Fruit fly (Drosophila melanogaster): ENCODE results near the gene ntc.

Gene ntc

dm6 chr3L:3809943-3810342 is 3.7 kb upstream of the ntc start, which contains the start of gene CG32262 (continued):
- TF ChIP-seq CG1832 (GFP tag; optimal IDR thresholded peaks at IDR 0.05) (no peak), CG11504 (tag; optimal IDR thresholded peaks at IDR 0.05) (no peak), Scr (GFP tag; IDR thresholded peaks at IDR 0.05; ENCODE audit: partially characterized antibody) (peak; percentile 61), hb (GFP tag; IDR thresholded peaks at IDR 0.05; ENCODE audit: partially characterized antibody) (peak; percentile 51; the same call in 1 of the 3 replicates), MTF-1 (GFP tag; optimal IDR thresholded peaks at IDR 0.05; ENCODE audit: borderline replicate concordance) (peak; percentile 80), CG12769 (tag; optimal IDR thresholded peaks at IDR 0.05) (peak; percentile 16), CG5180 (GFP tag; optimal IDR thresholded peaks at IDR 0.05) (peak; percentile 93), CG10431 (GFP tag; optimal IDR thresholded peaks at IDR 0.05) (no peak), CG9437 (GFP tag; optimal IDR thresholded peaks at IDR 0.05) (peak; percentile 99), chn (GFP tag; optimal IDR thresholded peaks at IDR 0.05) (no peak), Rfx (GFP tag; IDR thresholded peaks at IDR 0.05) (peak; percentile 31), Antp (GFP tag; optimal IDR thresholded peaks at IDR 0.05) (no peak), grau (tag; optimal IDR thresholded peaks at IDR 0.05) (peak; percentile 85), Abd-B (GFP tag; optimal IDR thresholded peaks at IDR 0.05) (no peak), her (GFP tag; optimal IDR thresholded peaks at IDR 0.05) (peak; percentile 11), CG3838 (GFP tag; optimal IDR thresholded peaks at IDR 0.05) (no peak), Gug (GFP tag; IDR thresholded peaks at IDR 0.05) (no peak), Nf-YA (GFP tag; IDR thresholded peaks at IDR 0.05) (no peak), gsb (GFP tag; IDR thresholded peaks at IDR 0.05) (no peak), sens-2 (GFP tag; IDR thresholded peaks at IDR 0.05) (no peak), CG31441 (GFP tag; IDR thresholded peaks at IDR 0.05) (no peak), dmrt99B (tag; optimal IDR thresholded peaks at IDR 0.05) (no peak), hbn (GFP tag; IDR thresholded peaks at IDR 0.05; ENCODE audit: partially characterized antibody) (peak; percentile 63), CG1603 (tag; optimal IDR thresholded peaks at IDR 0.05) (peak; percentile 29), Nf-YC (tag; optimal IDR thresholded peaks at IDR 0.05) (no peak), CG4617 (GFP tag; optimal IDR thresholded peaks at IDR 0.05; ENCODE audit: borderline replicate concordance) (peak; percentile 45), CG10209 (GFP tag; optimal IDR thresholded peaks at IDR 0.05) (no peak), CG34224 (GFP tag; IDR thresholded peaks at IDR 0.05; ENCODE audit: partially characterized antibody) (peak; percentile 71), CG6175 (GFP tag; IDR thresholded peaks at IDR 0.05) (no peak), esg (GFP tag; conservative IDR thresholded peaks at IDR 0.05) (no peak), GATAe (GFP tag; conservative IDR thresholded peaks at IDR 0.05) (no peak), CG18011 (GFP tag; optimal IDR thresholded peaks at IDR 0.05) (peak; percentile 92), CG10147 (GFP tag; optimal IDR thresholded peaks at IDR 0.05) (peak; percentile 17), bigmax (GFP tag; optimal IDR thresholded peaks at IDR 0.05) (no peak), E2f2 (GFP tag; IDR thresholded peaks at IDR 0.05) (peak; percentile 87), Six4 (GFP tag; optimal IDR thresholded peaks at IDR 0.05) (no peak), CG17359 (tag; optimal IDR thresholded peaks at IDR 0.05) (no peak), Atf-2 (GFP tag; optimal IDR thresholded peaks at IDR 0.05) (no peak), CG1602 (GFP tag; optimal IDR thresholded peaks at IDR 0.05) (no peak), Gsc (GFP tag; IDR thresholded peaks at IDR 0.05) (no peak), hth (optimal IDR thresholded peaks at IDR 0.05) (no peak), emc (GFP tag; optimal IDR thresholded peaks at IDR 0.05) (no peak), NfI (GFP tag; optimal IDR thresholded peaks at IDR 0.05) (peak; percentile 12), Dp (GFP tag; optimal IDR thresholded peaks at IDR 0.05) (peak; percentile 85), sens (GFP tag) (peak; percentile 44), CG14860 (GFP tag; IDR thresholded peaks at IDR 0.05; ENCODE audit: partially characterized antibody) (peak; percentile 54; the same call in 2 of the 3 replicates), nerfin-1 (tag; optimal IDR thresholded peaks at IDR 0.05) (no peak), CG8290 (GFP tag; optimal IDR thresholded peaks at IDR 0.05) (no peak), CG8290 (tag; optimal IDR thresholded peaks at IDR 0.05) (peak in 1 of 2 experiments; percentile 39), B-H2 (GFP tag; optimal IDR thresholded peaks at IDR 0.05) (peak; percentile 13), CG43689 (GFP tag; IDR thresholded peaks at IDR 0.05) (no peak)
